Fruit fly (Drosophila melanogaster): ENCODE measurements around the gene CG11786.

Gene CG11786

DNA sequence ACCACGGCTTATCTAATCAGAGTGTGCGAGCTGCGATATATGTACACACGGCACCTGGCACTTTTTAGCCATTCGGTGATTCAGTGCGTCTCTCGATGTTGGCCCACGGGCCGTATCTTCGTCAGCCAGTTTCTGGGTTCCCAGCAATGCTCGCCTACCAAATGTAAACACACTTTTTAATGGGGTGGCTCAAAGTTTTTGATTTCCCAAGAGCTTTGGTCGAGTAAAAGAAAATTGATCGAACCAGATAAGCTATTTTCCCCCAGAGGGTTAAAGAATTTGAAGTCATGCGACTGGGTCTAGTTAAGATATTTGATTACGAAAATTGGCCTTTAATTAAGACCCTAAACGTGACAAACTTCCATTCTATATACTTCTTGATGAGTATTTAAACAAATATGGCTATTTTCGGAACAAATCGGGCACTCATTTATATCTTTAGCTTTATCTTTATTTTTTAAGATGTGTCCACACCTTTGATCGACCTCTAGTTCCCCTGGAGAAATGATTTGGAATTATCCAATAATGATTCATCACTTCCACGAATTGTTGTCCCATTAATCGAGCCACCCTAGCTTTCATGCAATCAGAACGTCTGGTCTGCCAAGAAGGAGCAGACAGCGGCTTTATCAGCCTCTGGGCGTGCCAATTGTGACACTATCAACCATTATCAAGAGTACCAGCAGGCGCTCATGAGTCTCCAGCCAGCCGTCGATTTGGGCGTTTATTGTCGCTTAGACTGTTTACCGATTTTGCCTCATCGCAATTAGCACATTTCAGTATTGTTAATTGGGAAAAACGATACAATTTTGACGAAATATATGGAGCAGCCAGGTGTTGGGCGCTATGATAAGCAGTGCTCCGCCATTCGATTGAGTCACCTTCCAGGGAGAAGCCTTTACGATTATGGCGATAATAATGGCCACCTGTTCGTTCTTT, 18.6 kb upstream of the CG11786 start (continued):
- peak; percentile 31; the same call in 1 of the 2 replicates for TF ChIP-seq chm (GFP tag; IDR thresholded peaks at IDR 0.05)
- no peak for TF ChIP-seq Six4 (GFP tag; optimal IDR thresholded peaks at IDR 0.05)
- TF ChIP-seq CG18476 (GFP tag; optimal IDR thresholded peaks at IDR 0.05) = no peak
- peak; percentile 46 for TF ChIP-seq sens (GFP tag)
- no peak for TF ChIP-seq sisA (GFP tag; IDR thresholded peaks at IDR 0.05)
- peak; percentile 10 for TF ChIP-seq zfh2 (GFP tag; optimal IDR thresholded peaks at IDR 0.05)
- TF ChIP-seq cg (GFP tag; optimal IDR thresholded peaks at IDR 0.05) = no peak
- no peak for TF ChIP-seq z (GFP tag; IDR thresholded peaks at IDR 0.05)
- no peak for TF ChIP-seq HLH3B (GFP tag; IDR thresholded peaks at IDR 0.05)
- TF ChIP-seq tin (GFP tag; optimal IDR thresholded peaks at IDR 0.05) = no peak
- TF ChIP-seq CG16813 (GFP tag; IDR thresholded peaks at IDR 0.05; ENCODE audit: partially characterized antibody) = no peak
- TF ChIP-seq sqz (GFP tag; optimal IDR thresholded peaks at IDR 0.05) = no peak
- TF ChIP-seq Sry-β (GFP tag; optimal IDR thresholded peaks at IDR 0.05) = no peak
- TF ChIP-seq CG33557 (GFP tag; optimal IDR thresholded peaks at IDR 0.05) = no peak
- TF ChIP-seq fd96Cb (tag; optimal IDR thresholded peaks at IDR 0.05) = no peak
- no peak for TF ChIP-seq HLHmδ (GFP tag; optimal IDR thresholded peaks at IDR 0.05)
- no peak for TF ChIP-seq Abd-B (GFP tag; optimal IDR thresholded peaks at IDR 0.05)
- peak; percentile 59 for TF ChIP-seq BtbVII (GFP tag; optimal IDR thresholded peaks at IDR 0.05)
- TF ChIP-seq Dad (GFP tag; optimal IDR thresholded peaks at IDR 0.05) = no peak
- no peak for TF ChIP-seq gem (tag; optimal IDR thresholded peaks at IDR 0.05)
- TF ChIP-seq zfh1 (GFP tag; IDR thresholded peaks at IDR 0.05) = no peak
- no peak for TF ChIP-seq chif (GFP tag; optimal IDR thresholded peaks at IDR 0.05)
- TF ChIP-seq hkb (optimal IDR thresholded peaks at IDR 0.05) = no peak
- peak; percentile 40; the same call in 1 of the 2 replicates for TF ChIP-seq hkb (GFP tag; IDR thresholded peaks at IDR 0.05)
- no peak for TF ChIP-seq tgo (GFP tag; IDR thresholded peaks at IDR 0.05)
- no peak; the same call in 1 of the 2 replicates for TF ChIP-seq esg (GFP tag; conservative IDR thresholded peaks at IDR 0.05)
- TF ChIP-seq CG7556 (GFP tag; optimal IDR thresholded peaks at IDR 0.05) = no peak
- no peak for TF ChIP-seq CG4854 (GFP tag; optimal IDR thresholded peaks at IDR 0.05)
- TF ChIP-seq CG2120 (GFP tag; optimal IDR thresholded peaks at IDR 0.05) = peak; percentile 75
- TF ChIP-seq fd3F (GFP tag; optimal IDR thresholded peaks at IDR 0.05) = peak; percentile 24
- TF ChIP-seq grau (tag; optimal IDR thresholded peaks at IDR 0.05) = no peak
- no peak for TF ChIP-seq CG1024 (GFP tag; IDR thresholded peaks at IDR 0.05)
- no peak for TF ChIP-seq Lhr (GFP tag; optimal IDR thresholded peaks at IDR 0.05)
- TF ChIP-seq Ets65A (GFP tag) = peak; percentile 90
- no peak for TF ChIP-seq dmrt99B (tag; optimal IDR thresholded peaks at IDR 0.05)
- peak; percentile 13 for TF ChIP-seq Asciz (GFP tag; optimal IDR thresholded peaks at IDR 0.05)
- no peak for TF ChIP-seq nau (GFP tag; optimal IDR thresholded peaks at IDR 0.05)
- peak; percentile 62 for TF ChIP-seq lilli (GFP tag; optimal IDR thresholded peaks at IDR 0.05)
- no peak for TF ChIP-seq CG14965 (GFP tag; optimal IDR thresholded peaks at IDR 0.05; ENCODE audit: borderline replicate concordance)
- peak; percentile 41 for TF ChIP-seq Fer1 (GFP tag; optimal IDR thresholded peaks at IDR 0.05)
- no peak for TF ChIP-seq CG8281 (tag; optimal IDR thresholded peaks at IDR 0.05)
- TF ChIP-seq amos (GFP tag; IDR thresholded peaks at IDR 0.05; ENCODE audit: partially characterized antibody) = no peak
- TF ChIP-seq ap (GFP tag; IDR thresholded peaks at IDR 0.05) = no peak
- no peak for TF ChIP-seq CG15073 (GFP tag; optimal IDR thresholded peaks at IDR 0.05)
- no peak for TF ChIP-seq rib (GFP tag; IDR thresholded peaks at IDR 0.05)
- TF ChIP-seq Doc2 (GFP tag; IDR thresholded peaks at IDR 0.05) = no peak
- TF ChIP-seq PHDP (tag; optimal IDR thresholded peaks at IDR 0.05) = peak; percentile 43
- peak; percentile 61 for TF ChIP-seq HHEX (GFP tag; optimal IDR thresholded peaks at IDR 0.05)
- TF ChIP-seq CG3995 (GFP tag; optimal IDR thresholded peaks at IDR 0.05) = no peak

All from whole organism, embryonic.